Worm (Caenorhabditis elegans): ENCODE data around the gene F28F8.7.

DNA sequence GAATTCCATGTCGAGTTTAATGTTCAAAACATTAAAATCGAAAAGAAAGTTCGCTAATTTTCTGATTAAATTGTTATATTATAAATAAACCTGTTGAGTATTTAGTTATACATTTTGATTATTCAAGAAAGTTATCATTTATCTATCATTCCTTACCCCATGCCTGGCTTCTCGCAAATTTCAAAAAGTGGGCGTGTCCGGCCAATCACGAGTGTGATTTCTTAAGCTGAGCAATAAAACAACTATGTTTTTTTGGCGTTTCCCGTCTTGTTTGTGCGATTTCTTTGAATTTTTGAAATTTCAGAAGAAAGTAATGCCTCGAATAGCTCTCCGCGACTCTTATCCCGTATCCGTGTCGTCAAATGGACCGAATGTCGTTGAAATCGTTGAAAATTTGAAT, 17.8 kb downstream of the F28F8.7 start, which contains the start of gene fbxa-94:
- TF ChIP-seq dao-5 (tag; optimal IDR thresholded peaks at IDR 0.05) (no peak), him-1 (tag; optimal IDR thresholded peaks at IDR 0.05) (no peak)
